Fruit fly (Drosophila melanogaster): ENCODE results near the gene CG3987.

dm6 chr3R:15091680-15092343, 47.9 kb upstream of the CG3987 start:
- TF ChIP-seq CG13296 (GFP tag; optimal IDR thresholded peaks at IDR 0.05) (no peak), CG6254 (GFP tag; optimal IDR thresholded peaks at IDR 0.05) (no peak), GATAe (GFP tag; conservative IDR thresholded peaks at IDR 0.05) (no peak), pb (GFP tag; optimal IDR thresholded peaks at IDR 0.05) (no peak), Ada2b (GFP tag; IDR thresholded peaks at IDR 0.05) (no peak)

All from whole organism, embryonic.